Worm (Caenorhabditis elegans) whole organism, midembryonic: ENCODE measurements around the gene D1025.1.

Source experiments
- ref-1 ChIP-seq: fragments of 200-800 bp; sonication (Bioruptor generic); conservative IDR thresholded peaks from 2 replicates; pipeline ENCODE4 v1.3.6; 2022; ENCODE audit warnings: missing genetic modification reagents, missing genetic modification characterization, missing compliant biosample characterization
- ztf-29 ChIP-seq: fragments of 200-800 bp; sonication (Bioruptor generic); IDR thresholded peaks from 2 replicates; pipeline ENCODE4 v1.3.6; 2022; ENCODE audit warnings: missing genetic modification reagents, missing genetic modification characterization, missing compliant biosample characterization

- TF ChIP-seq ztf-29 (no peak), ref-1 (GFP tag; lab: Robert Waterston, UW) (no peak)
Observed at ce11 chrX:14535913-14536312, 15.3 kb downstream of the D1025.1 start.
